Fruit fly (Drosophila melanogaster): Measurements from ENCODE around the gene CG13983.

dm6 chr2L:6255488-6255887 lies 8.8 kb downstream of the CG13983 start, which contains the start of gene AANATL2:
- TF ChIP-seq Abd-B (GFP tag; optimal IDR thresholded peaks at IDR 0.05) (no peak), h (GFP tag; optimal IDR thresholded peaks at IDR 0.05) (no peak), dsf (GFP tag; optimal IDR thresholded peaks at IDR 0.05; ENCODE audit: borderline replicate concordance) (no peak), HLH106 (tag; optimal IDR thresholded peaks at IDR 0.05) (no peak), fru (GFP tag; optimal IDR thresholded peaks at IDR 0.05) (no peak), br (GFP tag; optimal IDR thresholded peaks at IDR 0.05) (no peak), OdsH (GFP tag; optimal IDR thresholded peaks at IDR 0.05) (no peak), woc (GFP tag; optimal IDR thresholded peaks at IDR 0.05) (no peak), Mio (GFP tag; optimal IDR thresholded peaks at IDR 0.05) (no peak), Vsx2 (GFP tag; optimal IDR thresholded peaks at IDR 0.05; ENCODE audit: partially characterized antibody) (no peak)

Measured in whole organism, wandering third instar larva.